Worm (Caenorhabditis elegans) whole organism, L2 larva: ENCODE measurements around the gene ZK1240.9.

Experiments used
- ceh-16 ChIP-seq: fragments of 150-350 bp; optimal IDR thresholded peaks from 2 replicates; lab custom pipeline; 2014; ENCODE audit warnings: missing biosample characterization, missing genetic modification characterization
- sma-9 ChIP-seq, 2 experiments: fragments of 150-350 bp in 1 of 2; sonication (generic microtip) in 1 of 2; optimal IDR thresholded peaks; 2 replicates each; lab custom pipeline; 2014 to 2016; ENCODE audit warnings: missing genetic modification characterization in 2 of 2, mild to moderate bottlenecking in 1 of 2, missing biosample characterization in 1 of 2, missing compliant biosample characterization in 1 of 2, missing genetic modification reagents in 1 of 2, moderate library complexity in 1 of 2
- unc-62 ChIP-seq: fragments of 150-350 bp; optimal IDR thresholded peaks from 2 replicates; lab custom pipeline; 2014; ENCODE audit warnings: missing biosample characterization, missing genetic modification reagents, missing genetic modification characterization

ce11 chrII:2292027-2292426 is 26.0 kb upstream of the ZK1240.9 start, which contains the start of gene K09F6.7:
- TF ChIP-seq ceh-16 (tag; lab: Kevin White, UChicago) = no peak
- TF ChIP-seq unc-62 (GFP tag; lab: Kevin White, UChicago) = no peak
- TF ChIP-seq sma-9 (GFP tag; optimal IDR thresholded peaks at IDR 0.05; lab: Kevin White, UChicago) = no peak
- no peak for TF ChIP-seq sma-9 (tag; optimal IDR thresholded peaks at IDR 0.05; lab: Kevin White, UChicago)
